Fruit fly (Drosophila melanogaster) whole organism, prepupa: ENCODE data around the gene CG32554.

Experiments
- CG10631 ChIP-seq: fragments of 200-800 bp; sonication (Bioruptor generic); optimal IDR thresholded peaks from 2 replicates; lab custom pipeline; 2016; ENCODE audit warnings: missing biosample characterization, missing genetic modification characterization
- CG10669 ChIP-seq: fragments of 200-800 bp; sonication (Bioruptor generic); optimal IDR thresholded peaks from 3 replicates; lab custom pipeline; 2018; ENCODE audit warnings: missing biosample characterization, mild to moderate bottlenecking, missing genetic modification characterization, moderate library complexity
- CG11294 ChIP-seq: fragments of 200-800 bp; sonication (Bioruptor generic); IDR thresholded peaks from 2 replicates; pipeline ENCODE4 v1.3.6; 2022; ENCODE audit warnings: missing biosample characterization, missing genetic modification characterization
- CG11762 ChIP-seq: fragments of 200-800 bp; sonication (Bioruptor generic); optimal IDR thresholded peaks from 3 replicates; lab custom pipeline; 2016; ENCODE audit warnings: missing biosample characterization, missing genetic modification characterization; ENCODE audit not compliant: insufficient read depth
- CG11902 ChIP-seq: fragments of 200-800 bp; sonication (Bioruptor generic); optimal IDR thresholded peaks from 3 replicates; lab custom pipeline; 2016; ENCODE audit warnings: missing biosample characterization, missing genetic modification characterization
- CG15336 ChIP-seq: fragments of 200-800 bp; sonication (Bioruptor generic); IDR thresholded peaks from 2 replicates; pipeline ENCODE4 v1.3.6; 2022; ENCODE audit warnings: missing biosample characterization, missing genetic modification characterization
- CG1621 ChIP-seq: fragments of 200-800 bp; sonication (Bioruptor generic); optimal IDR thresholded peaks from 3 replicates; lab custom pipeline; 2018; ENCODE audit warnings: missing biosample characterization, mild to moderate bottlenecking, missing genetic modification characterization
- CG16779 ChIP-seq: fragments of 200-800 bp; sonication (Bioruptor generic); optimal IDR thresholded peaks from 3 replicates; lab custom pipeline; 2017; ENCODE audit warnings: missing biosample characterization, mild to moderate bottlenecking, missing genetic modification characterization
- CG3032 ChIP-seq: fragments of 200-800 bp; optimal IDR thresholded peaks from 2 replicates; lab custom pipeline; 2019; ENCODE audit warnings: missing biosample characterization, mild to moderate bottlenecking, missing genetic modification characterization, moderate library complexity
- CG31627 ChIP-seq: fragments of 200-800 bp; sonication (Bioruptor generic); optimal IDR thresholded peaks from 3 replicates; lab custom pipeline; 2016; ENCODE audit warnings: missing biosample characterization, missing genetic modification characterization
- CG32006 ChIP-seq: fragments of 200-800 bp; sonication (Bioruptor generic); optimal IDR thresholded peaks from 3 replicates; lab custom pipeline; 2017; ENCODE audit warnings: missing biosample characterization, mild to moderate bottlenecking, missing genetic modification characterization
- CG3919 ChIP-seq: fragments of 200-800 bp; sonication (Bioruptor generic); optimal IDR thresholded peaks from 3 replicates; lab custom pipeline; 2016; ENCODE audit warnings: missing biosample characterization, missing genetic modification characterization
- CG4318 ChIP-seq: fragments of 200-800 bp; sonication (Bioruptor generic); optimal IDR thresholded peaks from 3 replicates; lab custom pipeline; 2017; ENCODE audit warnings: missing biosample characterization, mild to moderate bottlenecking, missing genetic modification characterization
- CG6163 ChIP-seq: fragments of 200-800 bp; sonication (Bioruptor generic); IDR thresholded peaks from 3 replicates; pipeline ENCODE4 v1.3.6; 2022; ENCODE audit warnings: missing biosample characterization, missing genetic modification characterization
- CG6276 ChIP-seq: fragments of 200-800 bp; sonication (Bioruptor generic); optimal IDR thresholded peaks from 2 replicates; lab custom pipeline; 2017; ENCODE audit warnings: missing biosample characterization, mild to moderate bottlenecking, missing genetic modification characterization
- CG6808 ChIP-seq: fragments of 200-800 bp; sonication (Bioruptor generic); optimal IDR thresholded peaks from 3 replicates; lab custom pipeline; 2017; ENCODE audit warnings: missing biosample characterization, missing genetic modification characterization, mild to moderate bottlenecking, moderate library complexity, missing genetic modification reagents
- CG6854 ChIP-seq: fragments of 200-800 bp; sonication (Bioruptor generic); optimal IDR thresholded peaks from 2 replicates; lab custom pipeline; 2017; ENCODE audit warnings: missing biosample characterization, mild to moderate bottlenecking, missing genetic modification characterization
- CG7368 ChIP-seq: fragments of 200-800 bp; sonication (Bioruptor generic); optimal IDR thresholded peaks from 3 replicates; lab custom pipeline; 2016; ENCODE audit warnings: missing biosample characterization, missing genetic modification characterization
- CG8119 ChIP-seq: fragments of 200-800 bp; sonication (Bioruptor generic); IDR thresholded peaks from 3 replicates; pipeline ENCODE4 v1.3.6; 2022; ENCODE audit warnings: missing biosample characterization, missing genetic modification characterization
- CG8319 ChIP-seq: fragments of 200-800 bp; sonication (Bioruptor generic); optimal IDR thresholded peaks from 3 replicates; lab custom pipeline; 2016; ENCODE audit warnings: missing biosample characterization, missing genetic modification characterization
- CG8632 ChIP-seq: fragments of 200-800 bp; sonication (Bioruptor generic); optimal IDR thresholded peaks from 3 replicates; lab custom pipeline; 2016; ENCODE audit warnings: missing biosample characterization, missing genetic modification characterization
- CG9139 ChIP-seq: fragments of 200-800 bp; sonication (Bioruptor generic); optimal IDR thresholded peaks from 3 replicates; lab custom pipeline; 2017; ENCODE audit warnings: missing biosample characterization, mild to moderate bottlenecking, missing genetic modification characterization
- Eip75B ChIP-seq: fragments of 200-800 bp; sonication (Bioruptor generic); optimal IDR thresholded peaks from 3 replicates; lab custom pipeline; 2016; ENCODE audit warnings: missing biosample characterization, missing genetic modification characterization
- Eip93F ChIP-seq: fragments of 200-800 bp; sonication (Bioruptor generic); optimal IDR thresholded peaks from 2 replicates; lab custom pipeline; 2016; ENCODE audit warnings: missing biosample characterization, mild to moderate bottlenecking, missing genetic modification characterization
- Gug ChIP-seq: fragments of 200-800 bp; sonication (Bioruptor generic); IDR thresholded peaks from 2 replicates; pipeline ENCODE4 v1.3.6; 2022; ENCODE audit warnings: missing biosample characterization, missing genetic modification characterization
- Hr38 ChIP-seq: sonication (Bioruptor generic); optimal IDR thresholded peaks from 2 replicates; lab custom pipeline; 2016; ENCODE audit warnings: missing biosample characterization, missing genetic modification characterization
- Hr39 ChIP-seq: fragments of 200-800 bp; sonication (Bioruptor generic); optimal IDR thresholded peaks from 2 replicates; lab custom pipeline; 2016; ENCODE audit warnings: missing biosample characterization, missing genetic modification characterization
- Hr4 ChIP-seq: fragments of 200-800 bp; sonication (Bioruptor generic); optimal IDR thresholded peaks from 3 replicates; lab custom pipeline; 2016; ENCODE audit warnings: missing biosample characterization, missing genetic modification characterization
- Lpt ChIP-seq: fragments of 200-800 bp; sonication (Bioruptor generic); optimal IDR thresholded peaks from 3 replicates; lab custom pipeline; 2016; ENCODE audit warnings: missing biosample characterization, missing genetic modification characterization
- OdsH ChIP-seq: fragments of 200-800 bp; sonication (Bioruptor generic); optimal IDR thresholded peaks from 3 replicates; lab custom pipeline; 2016; ENCODE audit warnings: missing biosample characterization, missing genetic modification characterization
- Smox ChIP-seq: fragments of 200-800 bp; sonication (Bioruptor generic); optimal IDR thresholded peaks from 3 replicates; lab custom pipeline; 2016; ENCODE audit warnings: missing biosample characterization, missing genetic modification characterization
- acj6 ChIP-seq: fragments of 200-800 bp; sonication (Bioruptor generic); optimal IDR thresholded peaks from 3 replicates; lab custom pipeline; 2016; ENCODE audit warnings: missing biosample characterization, missing genetic modification characterization
- cyc ChIP-seq: fragments of 200-800 bp; sonication (Bioruptor generic); optimal IDR thresholded peaks from 3 replicates; lab custom pipeline; 2016; ENCODE audit warnings: missing biosample characterization, missing genetic modification characterization
- dac ChIP-seq: fragments of 200-800 bp; sonication (Bioruptor generic); optimal IDR thresholded peaks from 2 replicates; lab custom pipeline; 2017; ENCODE audit warnings: missing biosample characterization, mild to moderate bottlenecking, missing genetic modification characterization
- dsx ChIP-seq: fragments of 200-800 bp; optimal IDR thresholded peaks from 3 replicates; lab custom pipeline; 2019; ENCODE audit warnings: missing biosample characterization, mild to moderate bottlenecking, missing genetic modification characterization, moderate library complexity; ENCODE audit not compliant: poor library complexity, severe bottlenecking
- eg ChIP-seq: fragments of 200-800 bp; sonication (Bioruptor generic); IDR thresholded peaks from 3 replicates; pipeline ENCODE4 v1.3.6; 2022; ENCODE audit warnings: missing biosample characterization, missing genetic modification characterization
- fd59A ChIP-seq: fragments of 200-800 bp; sonication (Bioruptor generic); optimal IDR thresholded peaks from 2 replicates; lab custom pipeline; 2017; ENCODE audit warnings: missing biosample characterization, mild to moderate bottlenecking, missing genetic modification characterization, missing genetic modification reagents
- fd85E ChIP-seq: fragments of 200-800 bp; sonication (Bioruptor generic); optimal IDR thresholded peaks from 3 replicates; lab custom pipeline; 2016; ENCODE audit warnings: missing biosample characterization, missing genetic modification characterization
- fkh ChIP-seq: fragments of 200-800 bp; sonication (Bioruptor generic); optimal IDR thresholded peaks from 3 replicates; lab custom pipeline; 2017; ENCODE audit warnings: missing biosample characterization, mild to moderate bottlenecking, missing genetic modification characterization, moderate library complexity
- lz ChIP-seq: fragments of 200-800 bp; sonication (Bioruptor generic); optimal IDR thresholded peaks from 3 replicates; lab custom pipeline; 2016; ENCODE audit warnings: missing biosample characterization, missing genetic modification characterization
- net ChIP-seq: fragments of 200-800 bp; sonication (Bioruptor generic); optimal IDR thresholded peaks from 3 replicates; lab custom pipeline; 2016; ENCODE audit warnings: missing biosample characterization, missing genetic modification characterization
- salr ChIP-seq, 2 experiments: fragments of 200-800 bp; sonication (Bioruptor generic); optimal IDR thresholded peaks; 3 replicates each; lab custom pipeline; 2016 to 2018; ENCODE audit warnings: missing biosample characterization in 2 of 2, missing genetic modification characterization in 2 of 2, mild to moderate bottlenecking in 1 of 2
- ss ChIP-seq, 2 experiments: fragments of 200-800 bp; sonication (Bioruptor generic); optimal IDR thresholded peaks; 2 replicates in 1 of 2; 3 replicates in 1 of 2; lab custom pipeline; 2017 to 2018; ENCODE audit warnings: mild to moderate bottlenecking in 2 of 2, missing biosample characterization in 2 of 2, missing genetic modification characterization in 2 of 2, moderate library complexity in 1 of 2
- svp ChIP-seq: fragments of 200-800 bp; sonication (Bioruptor generic); peaks from one replicate; lab custom pipeline; 2016; ENCODE audit warnings: missing biosample characterization, missing genetic modification characterization
- topi ChIP-seq: fragments of 200-800 bp; sonication (Bioruptor generic); optimal IDR thresholded peaks from 3 replicates; lab custom pipeline; 2016; ENCODE audit warnings: missing biosample characterization, missing genetic modification characterization
- vri ChIP-seq: fragments of 200-800 bp; sonication (Bioruptor generic); optimal IDR thresholded peaks from 3 replicates; lab custom pipeline; 2016; ENCODE audit warnings: missing biosample characterization, mild to moderate bottlenecking, missing genetic modification characterization

The CG32554 gene

dm6 chrX:17882769-17883168, 30.3 kb upstream of the CG32554 start:
- no peak for TF ChIP-seq CG3919 (GFP tag; lab: Kevin White, UChicago)
- no peak for TF ChIP-seq CG6163 (GFP tag; lab: Robert Waterston, UW)
- no peak for TF ChIP-seq CG4318 (GFP tag; lab: Kevin White, UChicago)
- TF ChIP-seq CG6854 (GFP tag; lab: Kevin White, UChicago) = no peak
- TF ChIP-seq CG10669 (GFP tag; lab: Kevin White, UChicago) = no peak
- no peak for TF ChIP-seq Hr39 (GFP tag; lab: Kevin White, UChicago)
- no peak for TF ChIP-seq CG1621
- TF ChIP-seq ss (GFP tag; optimal IDR thresholded peaks at IDR 0.05; lab: Kevin White, UChicago) = no peak
- no peak for TF ChIP-seq CG10631 (GFP tag; lab: Kevin White, UChicago)
- TF ChIP-seq CG8119 (GFP tag; lab: Robert Waterston, UW) = no peak
- no peak for TF ChIP-seq CG8632 (GFP tag; lab: Kevin White, UChicago)
- TF ChIP-seq CG11294 (GFP tag; lab: Robert Waterston, UW) = no peak

dm6 chrX:17881138-17882121, 28.9 kb upstream of the CG32554 start:
- TF ChIP-seq eg (GFP tag; lab: Robert Waterston, UW) (peak; percentile 85), dsx (GFP tag; lab: Kevin White, UChicago) (peak; percentile 8), topi (GFP tag; lab: Kevin White, UChicago) (peak; percentile 78), CG6854 (GFP tag; lab: Kevin White, UChicago) (no peak), CG4318 (GFP tag; lab: Kevin White, UChicago) (peak; percentile 57), CG10631 (GFP tag; lab: Kevin White, UChicago) (peak; percentile 51), Eip75B (GFP tag; lab: Kevin White, UChicago) (no peak), fd59A (GFP tag; lab: Kevin White, UChicago) (peak; percentile 14), vri (GFP tag; lab: Kevin White, UChicago) (peak; percentile 48), CG8119 (GFP tag; lab: Robert Waterston, UW) (peak; percentile 63), CG11762 (peak; percentile 25), CG6808 (GFP tag; lab: Kevin White, UChicago) (peak; percentile 61), OdsH (GFP tag; lab: Kevin White, UChicago) (peak; percentile 67), fd85E (no peak), CG3032 (tag; lab: Kevin White, UChicago) (no peak), cyc (peak; percentile 81), CG31627 (GFP tag; lab: Kevin White, UChicago) (peak; percentile 83), acj6 (GFP tag; lab: Kevin White, UChicago) (peak; percentile 67), Hr38 (GFP tag; lab: Kevin White, UChicago) (no peak), lz (peak; percentile 78), CG15336 (GFP tag; lab: Robert Waterston, UW) (peak; percentile 73), net (GFP tag; lab: Kevin White, UChicago) (peak; percentile 65), Hr4 (GFP tag; lab: Kevin White, UChicago) (peak; percentile 85), svp (peak; percentile 96), Smox (GFP tag; lab: Kevin White, UChicago) (peak; percentile 73), CG11902 (GFP tag; lab: Kevin White, UChicago) (peak; percentile 50), CG16779 (tag; lab: Kevin White, UChicago) (no peak), CG9139 (GFP tag; lab: Kevin White, UChicago) (no peak), CG8319 (peak; percentile 44), Eip93F (peak; percentile 54), Gug (GFP tag; lab: Robert Waterston, UW) (peak; percentile 73), CG6276 (GFP tag; lab: Kevin White, UChicago) (peak; percentile 53), CG6163 (GFP tag; lab: Robert Waterston, UW) (peak; percentile 75), CG7368 (GFP tag; lab: Kevin White, UChicago) (peak; percentile 62), CG32006 (GFP tag; lab: Kevin White, UChicago) (peak; percentile 80), CG3919 (GFP tag; lab: Kevin White, UChicago) (peak; percentile 71), fkh (GFP tag; lab: Kevin White, UChicago) (peak; percentile 14), dac (GFP tag; lab: Kevin White, UChicago) (peak; percentile 15), salr (GFP tag; optimal IDR thresholded peaks at IDR 0.05; lab: Kevin White, UChicago) (peak in 1 of 2 experiments; percentile 59), Hr39 (GFP tag; lab: Kevin White, UChicago) (peak; percentile 88), Lpt (GFP tag; lab: Kevin White, UChicago) (peak; percentile 59)
